Fruit fly (Drosophila melanogaster) S2 (cell line): ENCODE measurements around the gene Wnt6.

Experiments used
- CG8478 ChIP-seq: fragments of >200 bp; optimal IDR thresholded peaks from 2 replicates; lab custom pipeline; 2018
- CTCF ChIP-seq, 2 experiments: fragments of >200 bp; optimal IDR thresholded peaks; 2 replicates each; lab custom pipeline; 2018

Wnt6 gene

dm6 chr2L:7358788-7359187, 25.3 kb downstream of the Wnt6 start:
- TF ChIP-seq CG8478 (lab: Kevin White, UChicago) (no peak), CTCF (optimal IDR thresholded peaks at IDR 0.05; lab: Kevin White, UChicago) (no peak)

- no peak for TF ChIP-seq CTCF (optimal IDR thresholded peaks at IDR 0.05; lab: Kevin White, UChicago)
- no peak for TF ChIP-seq CG8478 (lab: Kevin White, UChicago)
Measured at dm6 chr2L:7363079-7363478, 29.6 kb downstream of the Wnt6 start, which contains the start of gene Wnt10. Gene Wnt10 (plus strand): TSS chr2L:7363379.

dm6 chr2L:7376157-7376556, 42.6 kb downstream of the Wnt6 start:
- TF ChIP-seq CG8478 (lab: Kevin White, UChicago) = no peak
- no peak for TF ChIP-seq CTCF (optimal IDR thresholded peaks at IDR 0.05; lab: Kevin White, UChicago)

- TF ChIP-seq CG8478 (lab: Kevin White, UChicago) (no peak), CTCF (optimal IDR thresholded peaks at IDR 0.05; lab: Kevin White, UChicago) (no peak)
Measured at dm6 chr2L:7377402-7377801, 43.9 kb downstream of the Wnt6 start, which contains the start of gene ninaC. Gene ninaC (plus strand): TSS chr2L:7377702.

dm6 chr2L:7386555-7387420, 53.3 kb downstream of the Wnt6 start:
- TF ChIP-seq CTCF (optimal IDR thresholded peaks at IDR 0.05; lab: Kevin White, UChicago) (no peak), CG8478 (lab: Kevin White, UChicago) (no peak)

- TF ChIP-seq CTCF (optimal IDR thresholded peaks at IDR 0.05; lab: Kevin White, UChicago) = peak; percentile 80 to 81
- no peak for TF ChIP-seq CG8478 (lab: Kevin White, UChicago)
Measured at dm6 chr2L:7387813-7388558, 54.5 kb downstream of the Wnt6 start, which contains the start of the genes CG5149 and gudu. Gene CG5149 (minus strand): TSS chr2L:7388253. Gene gudu (plus strand): TSS chr2L:7388508.

- TF ChIP-seq CTCF (optimal IDR thresholded peaks at IDR 0.05; lab: Kevin White, UChicago) (no peak), CG8478 (lab: Kevin White, UChicago) (no peak)
Measured at dm6 chr2L:7395813-7396212, 62.3 kb downstream of the Wnt6 start.

- TF ChIP-seq CG8478 (lab: Kevin White, UChicago) = no peak
- no peak for TF ChIP-seq CTCF (optimal IDR thresholded peaks at IDR 0.05; lab: Kevin White, UChicago)
Measured at dm6 chr2L:7396962-7397361, 63.4 kb downstream of the Wnt6 start.

dm6 chr2L:7397746-7398145, 64.2 kb downstream of the Wnt6 start:
- TF ChIP-seq CG8478 (lab: Kevin White, UChicago) = no peak
- TF ChIP-seq CTCF (optimal IDR thresholded peaks at IDR 0.05; lab: Kevin White, UChicago) = no peak

- TF ChIP-seq CTCF (optimal IDR thresholded peaks at IDR 0.05; lab: Kevin White, UChicago) = no peak
- TF ChIP-seq CG8478 (lab: Kevin White, UChicago) = no peak
Measured at dm6 chr2L:7398528-7398927, 65.0 kb downstream of the Wnt6 start, which contains the start of gene CG5160. Gene CG5160 (minus strand): TSS chr2L:7398750.

- TF ChIP-seq CG8478 (lab: Kevin White, UChicago) = no peak
- no peak for TF ChIP-seq CTCF (optimal IDR thresholded peaks at IDR 0.05; lab: Kevin White, UChicago)
Measured at dm6 chr2L:7401025-7401424, 67.5 kb downstream of the Wnt6 start, which contains the start of gene CG5171. Gene CG5171 (plus strand): TSS chr2L:7401335.

- TF ChIP-seq CTCF (optimal IDR thresholded peaks at IDR 0.05; lab: Kevin White, UChicago) (no peak), CG8478 (lab: Kevin White, UChicago) (no peak)
Measured at dm6 chr2L:7401627-7402026, 68.1 kb downstream of the Wnt6 start.
